Comparison of ENCODE assay signal across 5 fruit fly cellular contexts in genomic region chr3L:18812141-18812736, dm6.
TF ChIP-seq lines count a peak whose summit lies in the region.

No protein-coding gene starts in this region.

- TF ChIP-seq CTCF in whole organism, embryonic (GFP tag; optimal IDR thresholded peaks at IDR 0.05; lab: Kevin White, UChicago) = no peak

TF ChIP-seq in whole organism, adult, 20 proteins besides CTCF, POLR2A, EP300 and RAD21:
- TF ChIP-seq cic (GFP tag; optimal IDR thresholded peaks at IDR 0.05; lab: Kevin White, UChicago) (peak; percentile 21), pad (GFP tag; optimal IDR thresholded peaks at IDR 0.05; lab: Kevin White, UChicago) (no peak), ovo (GFP tag; optimal IDR thresholded peaks at IDR 0.05; lab: Kevin White, UChicago) (no peak), Mnt (GFP tag; optimal IDR thresholded peaks at IDR 0.05; lab: Kevin White, UChicago) (no peak), CG11617 (GFP tag; optimal IDR thresholded peaks at IDR 0.05; lab: Kevin White, UChicago) (no peak), CG7101 (tag; optimal IDR thresholded peaks at IDR 0.05; lab: Kevin White, UChicago) (no peak), toe (GFP tag; optimal IDR thresholded peaks at IDR 0.05; lab: Kevin White, UChicago) (no peak), CG1620 (GFP tag; optimal IDR thresholded peaks at IDR 0.05; lab: Kevin White, UChicago) (no peak), Hr96 (GFP tag; optimal IDR thresholded peaks at IDR 0.05; lab: Kevin White, UChicago) (no peak), CG33017 (tag; optimal IDR thresholded peaks at IDR 0.05; lab: Kevin White, UChicago) (no peak), CG5204 (GFP tag; optimal IDR thresholded peaks at IDR 0.05; lab: Kevin White, UChicago) (no peak), CG7045 (GFP tag; optimal IDR thresholded peaks at IDR 0.05; lab: Kevin White, UChicago) (no peak), kay (GFP tag; lab: Kevin White, UChicago; ENCODE audit: borderline replicate concordance) (peak; percentile 90)
TF ChIP-seq in whole organism, adult: peak in this region for 2.

TF ChIP-seq in whole organism, embryonic, 481 proteins besides CTCF, POLR2A, EP300 and RAD21 (continues in another document):
- TF ChIP-seq CG1603 (tag; optimal IDR thresholded peaks at IDR 0.05; lab: Kevin White, UChicago) = no peak
- 0 out of 4 replicates have a peak, but pooled peaks have one; percentile 34 for TF ChIP-seq chinmo (GFP tag; IDR thresholded peaks at IDR 0.05; lab: Robert Waterston, UW; ENCODE audit: partially characterized antibody)
- TF ChIP-seq Hr39 (optimal IDR thresholded peaks at IDR 0.05; lab: Kevin White, UChicago) = no peak
- TF ChIP-seq zfh2 (GFP tag; optimal IDR thresholded peaks at IDR 0.05; lab: Kevin White, UChicago) = no peak
- no peak for TF ChIP-seq exex (tag; optimal IDR thresholded peaks at IDR 0.05; lab: Kevin White, UChicago)
- no peak for TF ChIP-seq CG7963 (GFP tag; IDR thresholded peaks at IDR 0.05; lab: Robert Waterston, UW; ENCODE audit: partially characterized antibody)
- TF ChIP-seq Nf-YA (GFP tag; IDR thresholded peaks at IDR 0.05; lab: Robert Waterston, UW) = no peak
- TF ChIP-seq pita (GFP tag; optimal IDR thresholded peaks at IDR 0.05; lab: Kevin White, UChicago) = no peak
- peak; percentile 32 for TF ChIP-seq lbe (GFP tag; optimal IDR thresholded peaks at IDR 0.05; lab: Kevin White, UChicago)
- TF ChIP-seq CG34224 (GFP tag; IDR thresholded peaks at IDR 0.05; lab: Robert Waterston, UW; ENCODE audit: partially characterized antibody) = no peak
- TF ChIP-seq btn (GFP tag; optimal IDR thresholded peaks at IDR 0.05; lab: Kevin White, UChicago) = no peak
- no peak for TF ChIP-seq CG32767 (GFP tag; IDR thresholded peaks at IDR 0.05; lab: Robert Waterston, UW)
- TF ChIP-seq CG12071 (GFP tag; optimal IDR thresholded peaks at IDR 0.05; lab: Kevin White, UChicago) = no peak
- TF ChIP-seq nmo (GFP tag; optimal IDR thresholded peaks at IDR 0.05; lab: Kevin White, UChicago) = no peak
- TF ChIP-seq gsb (GFP tag; IDR thresholded peaks at IDR 0.05; lab: Robert Waterston, UW) = no peak
- TF ChIP-seq gfzf (GFP tag; optimal IDR thresholded peaks at IDR 0.05; lab: Kevin White, UChicago) = no peak
- TF ChIP-seq CG32532 (GFP tag; IDR thresholded peaks at IDR 0.05; lab: Robert Waterston, UW) = no peak
- no peak for TF ChIP-seq ems (GFP tag; optimal IDR thresholded peaks at IDR 0.05; lab: Kevin White, UChicago)
- no peak for TF ChIP-seq Gug (GFP tag; IDR thresholded peaks at IDR 0.05; lab: Robert Waterston, UW)
- no peak for TF ChIP-seq gro (GFP tag; optimal IDR thresholded peaks at IDR 0.05; lab: Kevin White, UChicago)

TF ChIP-seq in whole organism, prepupa, 60 proteins besides CTCF, POLR2A, EP300 and RAD21:
- TF ChIP-seq lz (GFP tag; optimal IDR thresholded peaks at IDR 0.05; lab: Kevin White, UChicago) (no peak), CG6276 (GFP tag; optimal IDR thresholded peaks at IDR 0.05; lab: Kevin White, UChicago) (peak; percentile 4), CG7368 (GFP tag; optimal IDR thresholded peaks at IDR 0.05; lab: Kevin White, UChicago) (no peak), fd59A (GFP tag; optimal IDR thresholded peaks at IDR 0.05; lab: Kevin White, UChicago) (no peak), CG15336 (GFP tag; IDR thresholded peaks at IDR 0.05; lab: Robert Waterston, UW) (0 out of 2 replicates have a peak, but pooled peaks have one; percentile 9), CG6792 (GFP tag; optimal IDR thresholded peaks at IDR 0.05; lab: Kevin White, UChicago) (no peak), vri (GFP tag; optimal IDR thresholded peaks at IDR 0.05; lab: Kevin White, UChicago) (peak; percentile 96), Hr39 (GFP tag; optimal IDR thresholded peaks at IDR 0.05; lab: Kevin White, UChicago) (no peak), CG31627 (GFP tag; optimal IDR thresholded peaks at IDR 0.05; lab: Kevin White, UChicago) (no peak), Eip93F (GFP tag; optimal IDR thresholded peaks at IDR 0.05; lab: Kevin White, UChicago) (peak; percentile 53), CG6854 (GFP tag; optimal IDR thresholded peaks at IDR 0.05; lab: Kevin White, UChicago) (peak; percentile 4), Blimp-1 (GFP tag; optimal IDR thresholded peaks at IDR 0.05; lab: Kevin White, UChicago) (peak; percentile 46), CG4318 (GFP tag; optimal IDR thresholded peaks at IDR 0.05; lab: Kevin White, UChicago) (no peak), Sox14 (GFP tag; optimal IDR thresholded peaks at IDR 0.05; lab: Kevin White, UChicago) (peak; percentile 50), achi (GFP tag; optimal IDR thresholded peaks at IDR 0.05; lab: Kevin White, UChicago) (no peak), topi (GFP tag; optimal IDR thresholded peaks at IDR 0.05; lab: Kevin White, UChicago) (no peak), Lpt (GFP tag; optimal IDR thresholded peaks at IDR 0.05; lab: Kevin White, UChicago) (no peak)
TF ChIP-seq in whole organism, prepupa: peak in this region for 7.

TF ChIP-seq in whole organism, pupa, 21 proteins besides CTCF, POLR2A, EP300 and RAD21:
- TF ChIP-seq EcR (GFP tag; optimal IDR thresholded peaks at IDR 0.05; lab: Kevin White, UChicago) (peak; percentile 68), CG4496 (GFP tag; IDR thresholded peaks at IDR 0.05; lab: Robert Waterston, UW) (no peak), CG12605 (GFP tag; IDR thresholded peaks at IDR 0.05; lab: Robert Waterston, UW) (0 out of 2 replicates have a peak, but pooled peaks have one; percentile 9)

TF ChIP-seq in whole organism, wandering third instar larva, 38 proteins besides CTCF, POLR2A, EP300 and RAD21:
- TF ChIP-seq Rel (GFP tag; optimal IDR thresholded peaks at IDR 0.05; lab: Kevin White, UChicago) (no peak), Rel (tag; optimal IDR thresholded peaks at IDR 0.05; lab: Kevin White, UChicago) (peak; percentile 78), OdsH (GFP tag; optimal IDR thresholded peaks at IDR 0.05; lab: Kevin White, UChicago) (peak; percentile 4), Sp1 (GFP tag; optimal IDR thresholded peaks at IDR 0.05; lab: Kevin White, UChicago) (peak; percentile 20), brk (GFP tag; optimal IDR thresholded peaks at IDR 0.05; lab: Kevin White, UChicago) (peak; percentile 45), psq (GFP tag; optimal IDR thresholded peaks at IDR 0.05; lab: Kevin White, UChicago) (peak; percentile 62), CrebA (GFP tag; optimal IDR thresholded peaks at IDR 0.05; lab: Kevin White, UChicago; ENCODE audit: borderline replicate concordance) (no peak), sv (GFP tag; optimal IDR thresholded peaks at IDR 0.05; lab: Kevin White, UChicago) (no peak), foxo (GFP tag; optimal IDR thresholded peaks at IDR 0.05; lab: Kevin White, UChicago) (peak in 1 of 2 experiments; percentile 17), rgr (GFP tag; optimal IDR thresholded peaks at IDR 0.05; lab: Kevin White, UChicago) (peak; percentile 15)
